Worm (Caenorhabditis elegans): ENCODE results near the gene K11H12.6.

DNA sequence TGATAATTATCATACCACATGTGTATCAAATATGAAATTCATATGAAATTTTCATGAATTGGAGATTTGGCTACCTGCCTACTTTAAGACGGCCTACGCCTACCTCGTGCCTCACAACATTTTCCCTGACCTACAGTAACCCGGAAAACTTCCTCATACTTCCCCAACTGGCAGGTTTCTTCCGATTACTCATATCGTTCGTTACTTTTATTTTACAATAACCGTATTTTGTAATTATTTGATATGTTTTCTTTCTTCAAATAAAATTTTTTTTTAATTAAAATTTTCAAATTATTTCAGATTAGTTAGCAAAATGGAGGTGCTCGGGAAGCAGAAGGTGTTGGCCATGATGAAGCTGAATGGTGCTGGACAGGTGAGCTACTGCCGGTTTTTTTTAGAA, 39.9 kb upstream of the K11H12.6 start, which contains the start of gene nhr-76:
- TF ChIP-seq aly-1 (tag; optimal IDR thresholded peaks at IDR 0.05), result no peak
- no peak for TF ChIP-seq F13C5.2 (tag; optimal IDR thresholded peaks at IDR 0.05)
- TF ChIP-seq flt-1 (GFP tag; IDR thresholded peaks at IDR 0.05), result no peak
- no peak for TF ChIP-seq tbx-11 (GFP tag; IDR thresholded peaks at IDR 0.05)
- no peak for TF ChIP-seq scrt-1 (GFP tag; IDR thresholded peaks at IDR 0.05)
- no peak for TF ChIP-seq tra-4 (tag; optimal IDR thresholded peaks at IDR 0.05)
